Worm (Caenorhabditis elegans): ENCODE results near the gene set-28.
"Not testable (repeated sequence)": the region's sequence is repeated elsewhere in the genome, so short reads cannot be mapped to it uniquely, and the experiment has no call there.

- not testable (repeated sequence) for TF ChIP-seq him-1, W03F9.2 (tag; optimal IDR thresholded peaks at IDR 0.05)
Observed at ce11 chrX:239077-239476, 23.7 kb upstream of the set-28 start, which contains the start of gene AC8.10.
